Worm (Caenorhabditis elegans): Measurements from ENCODE around the gene cutl-17.

DNA sequence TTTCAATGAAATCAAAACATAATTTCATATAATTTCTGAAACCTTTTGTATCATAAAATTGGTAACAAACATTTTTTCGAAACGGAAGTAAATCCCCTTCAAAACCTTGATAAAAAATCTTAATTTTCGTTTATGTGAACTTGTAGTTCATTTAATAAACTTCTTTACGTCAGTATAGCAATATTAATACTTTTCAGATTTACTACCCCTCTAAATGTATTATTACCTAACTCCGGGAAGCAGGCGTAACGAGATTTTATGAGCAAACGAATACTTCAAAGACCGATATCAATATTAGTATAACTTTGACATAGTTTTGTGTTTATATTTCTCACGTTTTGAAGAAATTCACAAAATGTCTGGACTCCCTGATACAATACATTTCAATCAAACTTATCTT, 31.0 kb upstream of the cutl-17 start, which contains the start of gene sru-1:
- no peak for TF ChIP-seq klf-2 (GFP tag; conservative IDR thresholded peaks at IDR 0.05)
- TF ChIP-seq ztf-23 (GFP tag; IDR thresholded peaks at IDR 0.05), result no peak
- no peak for TF ChIP-seq med-1 (GFP tag; optimal IDR thresholded peaks at IDR 0.05; ENCODE audit: insufficient read depth)
- no peak for TF ChIP-seq ref-1 (GFP tag; conservative IDR thresholded peaks at IDR 0.05)
- TF ChIP-seq flt-1 (GFP tag; IDR thresholded peaks at IDR 0.05), result no peak
- no peak for TF ChIP-seq ztf-29 (GFP tag; IDR thresholded peaks at IDR 0.05)

Data from whole organism, midembryonic.